Fruit fly (Drosophila melanogaster): ENCODE results near the gene Septin2.

Gene Septin2

DNA sequence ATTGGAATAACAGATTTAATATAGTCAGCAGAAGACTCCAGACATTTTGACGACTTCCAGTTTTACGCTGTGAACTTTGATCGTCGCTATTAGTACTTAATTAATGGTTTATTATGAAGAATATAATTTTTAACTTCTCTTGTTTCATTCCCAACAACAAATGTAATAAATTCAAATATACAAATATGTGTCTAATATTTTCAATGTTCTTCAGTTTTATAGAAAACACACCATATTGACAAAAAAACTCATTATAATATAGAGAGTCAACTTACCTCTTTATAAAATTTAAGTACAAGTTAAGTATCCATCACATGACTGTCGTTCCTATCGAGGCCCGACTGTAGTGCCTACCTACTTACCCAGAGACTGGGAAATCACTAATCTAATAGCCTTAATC lies 14.8 kb downstream of the Septin2 start:
- TF ChIP-seq Deaf1 (tag; optimal IDR thresholded peaks at IDR 0.05) (no peak), CG16779 (GFP tag; IDR thresholded peaks at IDR 0.05) (no peak), CG10147 (GFP tag; optimal IDR thresholded peaks at IDR 0.05) (peak; percentile 22), CG12744 (GFP tag; optimal IDR thresholded peaks at IDR 0.05) (no peak), Chrac-16 (GFP tag; optimal IDR thresholded peaks at IDR 0.05) (no peak), nerfin-1 (tag; optimal IDR thresholded peaks at IDR 0.05) (no peak), onecut (GFP tag; IDR thresholded peaks at IDR 0.05) (no peak), CG17328 (GFP tag; IDR thresholded peaks at IDR 0.05) (no peak), CG2712 (tag; optimal IDR thresholded peaks at IDR 0.05) (peak; percentile 6), rib (GFP tag; IDR thresholded peaks at IDR 0.05) (no peak), otp (GFP tag; IDR thresholded peaks at IDR 0.05) (no peak), chif (GFP tag; optimal IDR thresholded peaks at IDR 0.05) (peak in 1 of 2 experiments; percentile 10), CG17829 (tag; optimal IDR thresholded peaks at IDR 0.05) (peak; percentile 5), Meics (GFP tag; optimal IDR thresholded peaks at IDR 0.05) (peak; percentile 11), CG11085 (GFP tag; IDR thresholded peaks at IDR 0.05) (no peak), CG17385 (GFP tag; optimal IDR thresholded peaks at IDR 0.05) (no peak), CG30403 (GFP tag; optimal IDR thresholded peaks at IDR 0.05) (peak; percentile 25), row (GFP tag; IDR thresholded peaks at IDR 0.05) (peak; percentile 33; the same call in 1 of the 3 replicates), CG15601 (tag; optimal IDR thresholded peaks at IDR 0.05) (no peak), C15 (GFP tag; IDR thresholded peaks at IDR 0.05) (no peak), Oli (tag; optimal IDR thresholded peaks at IDR 0.05) (peak; percentile 18), Ssrp (tag; optimal IDR thresholded peaks at IDR 0.05) (peak; percentile 37), kah (GFP tag; optimal IDR thresholded peaks at IDR 0.05) (no peak), CG10431 (GFP tag; optimal IDR thresholded peaks at IDR 0.05) (no peak), HLH54F (GFP tag; optimal IDR thresholded peaks at IDR 0.05) (no peak), lola (GFP tag; optimal IDR thresholded peaks at IDR 0.05) (peak in 1 of 3 experiments; percentile 36), zfh2 (GFP tag; optimal IDR thresholded peaks at IDR 0.05) (no peak), ase (GFP tag; IDR thresholded peaks at IDR 0.05) (no peak), sd (tag; optimal IDR thresholded peaks at IDR 0.05) (peak; percentile 39), dmrt99B (tag; optimal IDR thresholded peaks at IDR 0.05) (peak; percentile 27), maf-S (GFP tag; optimal IDR thresholded peaks at IDR 0.05) (no peak), CG6254 (GFP tag; optimal IDR thresholded peaks at IDR 0.05) (no peak), CG14050 (GFP tag; IDR thresholded peaks at IDR 0.05) (no peak), br (optimal IDR thresholded peaks at IDR 0.05) (no peak), CG34422 (GFP tag; IDR thresholded peaks at IDR 0.05) (no peak), bowl (GFP tag; IDR thresholded peaks at IDR 0.05) (no peak), Hr51 (GFP tag; optimal IDR thresholded peaks at IDR 0.05) (peak in 1 of 2 experiments; percentile 54), Hr78 (GFP tag; optimal IDR thresholded peaks at IDR 0.05) (no peak), twi (tag; optimal IDR thresholded peaks at IDR 0.05) (peak; percentile 16), grau (tag; optimal IDR thresholded peaks at IDR 0.05) (peak; percentile 90), trh (GFP tag; optimal IDR thresholded peaks at IDR 0.05) (no peak), sisA (GFP tag; IDR thresholded peaks at IDR 0.05) (no peak), nau (GFP tag; optimal IDR thresholded peaks at IDR 0.05) (no peak), CG7839 (tag; optimal IDR thresholded peaks at IDR 0.05) (peak; percentile 33), gem (tag; optimal IDR thresholded peaks at IDR 0.05) (peak; percentile 45), CoRest (tag; optimal IDR thresholded peaks at IDR 0.05) (peak; percentile 59), CG8281 (tag; optimal IDR thresholded peaks at IDR 0.05) (no peak), az2 (GFP tag; optimal IDR thresholded peaks at IDR 0.05) (no peak), CG11504 (tag; optimal IDR thresholded peaks at IDR 0.05) (peak; percentile 11), CG8290 (GFP tag; optimal IDR thresholded peaks at IDR 0.05) (no peak), CG8290 (tag; optimal IDR thresholded peaks at IDR 0.05) (no peak)
